Worm (Caenorhabditis elegans): ENCODE measurements around the gene F56A8.5.
A peak's percentile ranks its signal among the peaks of the same experiment; 100 is the strongest.

F56A8.5 gene

DNA sequence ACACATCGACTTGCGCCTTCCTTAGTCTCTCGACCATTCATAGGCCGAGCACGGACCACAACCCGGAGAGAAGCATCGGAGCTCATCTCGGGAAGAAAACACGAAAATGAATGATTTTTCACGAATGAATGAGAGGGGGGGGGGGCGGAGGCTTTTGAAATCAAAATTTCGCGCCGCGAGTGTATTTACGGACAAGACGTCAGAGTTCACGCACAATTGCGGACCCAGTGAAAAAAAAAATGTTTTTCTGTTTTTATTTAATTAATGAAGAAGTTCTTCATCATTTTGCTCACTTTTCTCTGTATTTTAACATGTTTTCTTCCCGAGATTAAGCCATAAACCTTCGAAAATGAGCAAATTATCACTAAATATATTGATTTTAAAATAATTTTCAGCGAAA lies 41.4 kb downstream of the F56A8.5 start, which contains the start of the genes klp-19 and slc-36.1:
TSS of gene klp-19 (minus strand) at position 153 of the 400 bp plus-strand sequence.
TSS of gene slc-36.1 (plus strand) at position 396 of the 400 bp plus-strand sequence.
- no peak for TF ChIP-seq ref-1 (GFP tag; conservative IDR thresholded peaks at IDR 0.05)
- no peak for TF ChIP-seq klf-2 (GFP tag; conservative IDR thresholded peaks at IDR 0.05)
- no peak for TF ChIP-seq med-1 (GFP tag; optimal IDR thresholded peaks at IDR 0.05; ENCODE audit: insufficient read depth)
- TF ChIP-seq flt-1 (GFP tag; IDR thresholded peaks at IDR 0.05): no peak
- no peak for TF ChIP-seq tab-1 (GFP tag; IDR thresholded peaks at IDR 0.05)
- no peak for TF ChIP-seq T22C8.4 (GFP tag; IDR thresholded peaks at IDR 0.05)

DNA sequence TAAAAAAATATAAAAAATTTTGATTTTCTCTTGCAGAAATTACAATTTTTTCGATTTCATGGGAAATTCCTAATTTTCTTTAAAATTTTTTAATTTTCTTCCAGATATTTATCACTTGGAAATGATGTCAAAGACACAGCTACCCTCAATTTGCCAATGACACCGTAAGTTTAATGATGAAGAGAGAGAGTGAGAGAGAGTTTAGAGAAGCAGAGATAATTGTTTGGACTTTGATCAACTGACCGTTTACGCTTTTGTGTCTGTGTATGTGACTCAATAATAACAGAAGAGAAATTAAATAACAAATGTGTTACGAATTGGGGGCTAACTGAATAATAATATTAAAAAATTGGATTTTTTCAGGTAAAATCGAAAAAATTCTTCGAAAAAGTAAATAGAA lies 44.9 kb downstream of the F56A8.5 start:
- no peak for TF ChIP-seq flt-1 (GFP tag; IDR thresholded peaks at IDR 0.05)
- no peak for TF ChIP-seq T22C8.4 (GFP tag; IDR thresholded peaks at IDR 0.05)
- TF ChIP-seq ref-1 (GFP tag; conservative IDR thresholded peaks at IDR 0.05): no peak
- no peak for TF ChIP-seq med-1 (GFP tag; optimal IDR thresholded peaks at IDR 0.05; ENCODE audit: insufficient read depth)
- TF ChIP-seq tab-1 (GFP tag; IDR thresholded peaks at IDR 0.05): no peak

DNA sequence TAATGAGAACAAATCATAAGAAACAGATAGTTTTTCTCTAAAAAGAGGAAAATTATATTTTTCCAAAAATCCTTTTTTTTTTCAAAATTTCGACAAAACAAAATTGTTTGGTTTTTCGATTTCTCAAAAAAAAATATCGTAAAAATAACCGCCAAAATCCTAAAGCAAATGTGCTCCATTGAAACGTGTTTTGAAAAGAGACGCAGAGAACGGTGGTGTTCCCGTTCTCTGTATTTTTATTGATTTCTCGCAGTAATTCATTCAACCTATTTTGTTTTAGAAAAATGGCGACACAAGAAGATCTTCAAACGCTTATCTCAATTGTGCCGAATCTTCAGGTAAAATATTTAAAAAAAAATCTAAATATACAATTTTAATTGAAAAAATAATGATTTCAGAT lies 48.1 kb downstream of the F56A8.5 start, which contains the start of gene Y43F4B.10:
TSS of gene Y43F4B.10 (plus strand) at position 281 of the 400 bp plus-strand sequence.
- TF ChIP-seq ztf-23 (GFP tag; IDR thresholded peaks at IDR 0.05): no peak
- TF ChIP-seq klf-2 (GFP tag; conservative IDR thresholded peaks at IDR 0.05): no peak
- 0 out of 2 replicates have a peak, but pooled peaks have one; percentile 38 for TF ChIP-seq T22C8.4 (GFP tag; IDR thresholded peaks at IDR 0.05)
- TF ChIP-seq tab-1 (GFP tag; IDR thresholded peaks at IDR 0.05): no peak
- TF ChIP-seq cog-1 (tag; optimal IDR thresholded peaks at IDR 0.05): no peak

- TF ChIP-seq med-1 (GFP tag; optimal IDR thresholded peaks at IDR 0.05; ENCODE audit: insufficient read depth) (no peak), tab-1 (GFP tag; IDR thresholded peaks at IDR 0.05) (no peak), flt-1 (GFP tag; IDR thresholded peaks at IDR 0.05) (no peak), cog-1 (tag; optimal IDR thresholded peaks at IDR 0.05) (no peak), T22C8.4 (GFP tag; IDR thresholded peaks at IDR 0.05) (no peak), ztf-23 (GFP tag; IDR thresholded peaks at IDR 0.05) (no peak), ref-1 (GFP tag; conservative IDR thresholded peaks at IDR 0.05) (no peak), klf-2 (GFP tag; conservative IDR thresholded peaks at IDR 0.05) (no peak)
Observed at ce11 chrIII:13314636-13315035, 49.0 kb downstream of the F56A8.5 start.

DNA sequence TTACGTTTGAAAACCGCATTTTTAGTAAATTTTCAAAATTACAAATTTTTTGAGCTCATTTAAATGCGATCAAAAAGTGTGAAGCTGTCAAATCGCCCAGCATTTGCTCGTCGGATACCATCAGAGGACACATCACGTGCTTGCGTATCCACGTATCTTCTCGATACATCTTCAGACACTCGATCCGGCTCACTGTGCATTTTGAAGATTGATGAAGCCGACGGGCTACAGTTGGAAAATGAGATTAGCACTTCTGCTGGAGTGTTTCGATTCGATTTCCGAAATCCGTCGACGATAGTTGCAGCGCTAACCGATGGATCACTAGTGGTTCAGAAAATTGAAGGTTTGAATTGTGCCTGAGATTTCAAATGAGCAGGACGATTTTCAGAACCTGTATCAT lies 49.4 kb downstream of the F56A8.5 start, which contains the start of gene dph-7:
TSS of gene dph-7 (plus strand) at position 53 of the 400 bp plus-strand sequence.
- TF ChIP-seq T22C8.4 (GFP tag; IDR thresholded peaks at IDR 0.05) (no peak), ztf-29 (GFP tag; IDR thresholded peaks at IDR 0.05) (no peak), flt-1 (GFP tag; IDR thresholded peaks at IDR 0.05) (no peak)
